Fruit fly (Drosophila melanogaster) whole organism, embryonic: ENCODE results near the gene Sps2.
A peak's percentile ranks its signal among the peaks of the same experiment; 100 is the strongest.

Experiments used
- BtbVII ChIP-seq: fragments of 200-800 bp; sonication (Bioruptor generic); optimal IDR thresholded peaks from 3 replicates; lab custom pipeline; 2017; ENCODE audit warnings: missing biosample characterization, mild to moderate bottlenecking, missing genetic modification characterization
- CG10462 ChIP-seq: fragments of 200-800 bp; sonication (Bioruptor generic); optimal IDR thresholded peaks from 2 replicates; lab custom pipeline; 2016; ENCODE audit warnings: missing biosample characterization, missing genetic modification characterization
- CG10654 ChIP-seq: fragments of 200-800 bp; sonication (Bioruptor generic); optimal IDR thresholded peaks from 2 replicates; lab custom pipeline; 2016; ENCODE audit warnings: missing biosample characterization, missing genetic modification characterization
- CG11093 ChIP-seq: fragments of 200-800 bp; sonication (Bioruptor generic); IDR thresholded peaks from 3 replicates; pipeline ENCODE4 v1.3.6; 2022; ENCODE audit warnings: missing biosample characterization, missing genetic modification characterization
- CG11696 ChIP-seq: fragments of 200-800 bp; sonication (Bioruptor generic); IDR thresholded peaks from 2 replicates; pipeline ENCODE4 v1.3.6; 2022; ENCODE audit warnings: missing biosample characterization, missing genetic modification characterization
- CG13123 ChIP-seq: fragments of 200-800 bp; sonication (Bioruptor generic); optimal IDR thresholded peaks from 2 replicates; lab custom pipeline; 2016; ENCODE audit warnings: missing biosample characterization, missing genetic modification characterization
- CG1647 ChIP-seq: fragments of 200-800 bp; sonication (Bioruptor generic); optimal IDR thresholded peaks from 3 replicates; lab custom pipeline; 2016; ENCODE audit warnings: missing biosample characterization, missing genetic modification characterization
- CG18011 ChIP-seq: fragments of 200-800 bp; sonication (Bioruptor generic); optimal IDR thresholded peaks from 2 replicates; lab custom pipeline; 2017; ENCODE audit warnings: missing biosample characterization, missing genetic modification characterization, mild to moderate bottlenecking, moderate library complexity, missing genotype
- CG2712 ChIP-seq: fragments of 200-800 bp; optimal IDR thresholded peaks from 3 replicates; lab custom pipeline; 2019; ENCODE audit warnings: missing biosample characterization, mild to moderate bottlenecking, missing genetic modification characterization, moderate library complexity
- CG3065 ChIP-seq: fragments of 200-800 bp; sonication (Bioruptor generic); optimal IDR thresholded peaks from 2 replicates; lab custom pipeline; 2016; ENCODE audit warnings: missing biosample characterization, missing genetic modification characterization
- CG31224 ChIP-seq: fragments of 200-800 bp; sonication (Bioruptor generic); IDR thresholded peaks from 2 replicates; pipeline ENCODE4 v1.3.6; 2022; ENCODE audit warnings: missing biosample characterization, missing genetic modification characterization
- CG31365 ChIP-seq: fragments of 200-800 bp; sonication (Bioruptor generic); optimal IDR thresholded peaks from 2 replicates; lab custom pipeline; 2018; ENCODE audit warnings: missing biosample characterization, mild to moderate bottlenecking, missing genetic modification characterization
- CG31388 ChIP-seq: fragments of 200-800 bp; sonication (Bioruptor generic); optimal IDR thresholded peaks from 2 replicates; lab custom pipeline; 2016; ENCODE audit warnings: missing biosample characterization, missing genetic modification characterization
- CG32532 ChIP-seq: fragments of 200-800 bp; sonication (Bioruptor generic); IDR thresholded peaks from 2 replicates; pipeline ENCODE4 v1.3.6; 2022; ENCODE audit warnings: missing biosample characterization, missing genetic modification characterization
- CG34422 ChIP-seq: fragments of 200-800 bp; sonication (Bioruptor generic); IDR thresholded peaks from 3 replicates; pipeline ENCODE4 v1.3.6; 2022; ENCODE audit warnings: missing biosample characterization, missing genetic modification characterization
- CG43689 ChIP-seq: fragments of 200-800 bp; sonication (Bioruptor generic); IDR thresholded peaks from 2 replicates; pipeline ENCODE4 v1.3.6; 2022; ENCODE audit warnings: missing biosample characterization, missing genetic modification characterization
- CG4707 ChIP-seq: fragments of 200-800 bp; sonication (Bioruptor generic); optimal IDR thresholded peaks from 2 replicates; lab custom pipeline; 2018; ENCODE audit warnings: missing biosample characterization, mild to moderate bottlenecking, missing genetic modification characterization, moderate library complexity
- CG5180 ChIP-seq: fragments of 200-800 bp; sonication (Bioruptor generic); optimal IDR thresholded peaks from 3 replicates; lab custom pipeline; 2017; ENCODE audit warnings: missing biosample characterization, missing genetic modification characterization, mild to moderate bottlenecking, moderate library complexity, missing genetic modification reagents
- CG6854 ChIP-seq: fragments of 200-800 bp; sonication (Bioruptor generic); optimal IDR thresholded peaks from 3 replicates; lab custom pipeline; 2017; ENCODE audit warnings: missing biosample characterization, mild to moderate bottlenecking, missing genetic modification characterization
- CG7556 ChIP-seq: fragments of 200-800 bp; sonication (Bioruptor generic); optimal IDR thresholded peaks from 2 replicates; lab custom pipeline; 2017; ENCODE audit warnings: missing biosample characterization, mild to moderate bottlenecking, missing genetic modification characterization
- CG7786 ChIP-seq: fragments of 200-800 bp; sonication (Bioruptor generic); optimal IDR thresholded peaks from 2 replicates; lab custom pipeline; 2016; ENCODE audit warnings: missing biosample characterization, missing genetic modification characterization
- CTCF ChIP-seq: fragments of 200-800 bp; sonication (Bioruptor generic); optimal IDR thresholded peaks from 2 replicates; lab custom pipeline; 2017; ENCODE audit warnings: missing biosample characterization, mild to moderate bottlenecking, missing genetic modification characterization, moderate library complexity
- ERR ChIP-seq: fragments of 200-800 bp; sonication (Bioruptor generic); optimal IDR thresholded peaks from 2 replicates; lab custom pipeline; 2016; ENCODE audit warnings: missing biosample characterization, missing genetic modification characterization
- HLH54F ChIP-seq: fragments of 200-800 bp; sonication (Bioruptor generic); optimal IDR thresholded peaks from 3 replicates; lab custom pipeline; 2016; ENCODE audit warnings: missing biosample characterization, missing genetic modification characterization
- Hey ChIP-seq: fragments of 200-800 bp; sonication (Bioruptor generic); optimal IDR thresholded peaks from 3 replicates; lab custom pipeline; 2018; ENCODE audit warnings: missing biosample characterization, mild to moderate bottlenecking, missing genetic modification characterization
- Lhr ChIP-seq: fragments of 200-800 bp; sonication (Bioruptor generic); optimal IDR thresholded peaks from 3 replicates; lab custom pipeline; 2017; ENCODE audit warnings: mild to moderate bottlenecking, missing biosample characterization, missing genetic modification reagents, missing genetic modification characterization
- MBD-R2 ChIP-seq: fragments of 200-800 bp; sonication (Bioruptor generic); IDR thresholded peaks from 2 replicates; pipeline ENCODE4 v1.3.6; 2022; ENCODE audit warnings: missing biosample characterization, missing genetic modification characterization
- MTF-1 ChIP-seq: fragments of 200-800 bp; sonication (Bioruptor generic); optimal IDR thresholded peaks from 2 replicates; lab custom pipeline; 2018; ENCODE audit warnings: missing biosample characterization, mild to moderate bottlenecking, missing genetic modification characterization, borderline replicate concordance
- Mrtf ChIP-seq: fragments of 200-800 bp; sonication (Bioruptor generic); IDR thresholded peaks from 3 replicates; pipeline ENCODE4 v1.3.6; 2022; ENCODE audit warnings: missing biosample characterization, missing genetic modification characterization
- NfI ChIP-seq: fragments of 200-800 bp; sonication (Bioruptor generic); optimal IDR thresholded peaks from 3 replicates; lab custom pipeline; 2018; ENCODE audit warnings: missing biosample characterization, mild to moderate bottlenecking, missing genetic modification characterization, moderate library complexity
- Pdp1 ChIP-seq, 2 experiments: fragments of 200-800 bp; sonication (Bioruptor generic); optimal IDR thresholded peaks; 3 replicates each; lab custom pipeline; 2016; ENCODE audit warnings: missing biosample characterization in 2 of 2, missing genetic modification characterization in 2 of 2, mild to moderate bottlenecking in 1 of 2, moderate library complexity in 1 of 2
- Taf1 ChIP-seq: fragments of 200-800 bp; sonication (Bioruptor generic); IDR thresholded peaks from 2 replicates; pipeline ENCODE4 v1.3.6; 2022; ENCODE audit warnings: missing biosample characterization, missing genetic modification characterization
- amos ChIP-seq: fragments of 200-800 bp; sonication (Bioruptor generic); IDR thresholded peaks from 2 replicates; pipeline ENCODE4 v1.3.6; 2022; ENCODE audit warnings: missing biosample characterization, missing genetic modification characterization; ENCODE audit not compliant: partially characterized antibody
- bowl ChIP-seq: fragments of 200-800 bp; sonication (Bioruptor generic); IDR thresholded peaks from 2 replicates; pipeline ENCODE4 v1.3.6; 2022; ENCODE audit warnings: missing biosample characterization, missing genetic modification characterization
- cg ChIP-seq: fragments of 200-800 bp; sonication (Bioruptor generic); optimal IDR thresholded peaks from 3 replicates; lab custom pipeline; 2019; ENCODE audit warnings: missing biosample characterization, mild to moderate bottlenecking, missing genetic modification characterization, moderate library complexity
- chm ChIP-seq: fragments of 200-800 bp; sonication (Bioruptor generic); IDR thresholded peaks from 2 replicates; pipeline ENCODE4 v1.3.6; 2022; ENCODE audit warnings: missing biosample characterization, missing genetic modification characterization
- dysf ChIP-seq: fragments of 200-800 bp; sonication (Bioruptor generic); IDR thresholded peaks from 3 replicates; pipeline ENCODE4 v1.3.6; 2022; ENCODE audit warnings: missing biosample characterization, missing genetic modification characterization
- ems ChIP-seq: fragments of 200-800 bp; sonication (Bioruptor generic); optimal IDR thresholded peaks from 3 replicates; lab custom pipeline; 2016; ENCODE audit warnings: missing biosample characterization, missing genetic modification characterization
- ftz-f1 ChIP-seq: fragments of 200-800 bp; sonication (Bioruptor generic); optimal IDR thresholded peaks from 2 replicates; lab custom pipeline; 2016; ENCODE audit warnings: missing biosample characterization, missing genetic modification characterization
- gt ChIP-seq: fragments of 200-800 bp; sonication (Bioruptor generic); IDR thresholded peaks from 2 replicates; pipeline ENCODE4 v1.3.6; 2022; ENCODE audit warnings: missing biosample characterization, missing genetic modification characterization
- hth ChIP-seq: fragments of >200 bp; optimal IDR thresholded peaks from 2 replicates; lab custom pipeline; 2017; ENCODE audit warnings: inconsistent platforms
- kah ChIP-seq: fragments of 200-800 bp; sonication (Bioruptor generic); optimal IDR thresholded peaks from 2 replicates; lab custom pipeline; 2018; ENCODE audit warnings: missing biosample characterization, mild to moderate bottlenecking, missing genetic modification characterization
- kay ChIP-seq: fragments of 200-800 bp; sonication (Bioruptor generic); optimal IDR thresholded peaks from 2 replicates; lab custom pipeline; 2016; ENCODE audit warnings: missing biosample characterization, missing genetic modification characterization
- lab ChIP-seq: fragments of 200-800 bp; sonication (Bioruptor generic); optimal IDR thresholded peaks from 3 replicates; lab custom pipeline; 2017; ENCODE audit warnings: missing biosample characterization, missing genetic modification characterization, mild to moderate bottlenecking, moderate library complexity, missing genetic modification reagents
- lmd ChIP-seq: fragments of 200-800 bp; sonication (Bioruptor generic); IDR thresholded peaks from 2 replicates; pipeline ENCODE4 v1.3.6; 2022; ENCODE audit warnings: missing biosample characterization, missing genetic modification characterization
- nerfin-1 ChIP-seq: fragments of 200-800 bp; sonication (Bioruptor generic); optimal IDR thresholded peaks from 3 replicates; lab custom pipeline; 2019; ENCODE audit warnings: missing biosample characterization, mild to moderate bottlenecking, missing genetic modification characterization, moderate library complexity
- nmo ChIP-seq: fragments of 200-800 bp; sonication (Bioruptor generic); optimal IDR thresholded peaks from 2 replicates; lab custom pipeline; 2018; ENCODE audit warnings: missing biosample characterization, mild to moderate bottlenecking, missing genetic modification characterization, moderate library complexity
- org-1 ChIP-seq: fragments of 200-800 bp; sonication (Bioruptor generic); optimal IDR thresholded peaks from 2 replicates; lab custom pipeline; 2017; ENCODE audit warnings: missing biosample characterization, missing genetic modification characterization
- sd ChIP-seq: fragments of 200-800 bp; sonication (Bioruptor generic); optimal IDR thresholded peaks from 3 replicates; lab custom pipeline; 2018; ENCODE audit warnings: missing biosample characterization, mild to moderate bottlenecking, missing genetic modification characterization, moderate library complexity
- sug ChIP-seq: fragments of 200-800 bp; optimal IDR thresholded peaks from 2 replicates; lab custom pipeline; 2019; ENCODE audit warnings: missing biosample characterization, mild to moderate bottlenecking, missing genetic modification characterization, moderate library complexity
- tx ChIP-seq: fragments of 200-800 bp; sonication (Bioruptor generic); optimal IDR thresholded peaks from 2 replicates; lab custom pipeline; 2016; ENCODE audit warnings: missing biosample characterization, missing genetic modification characterization
- zen2 ChIP-seq: fragments of 200-800 bp; sonication (Bioruptor generic); IDR thresholded peaks from 3 replicates; pipeline ENCODE4 v1.3.6; 2022; ENCODE audit warnings: missing biosample characterization, missing genetic modification characterization; ENCODE audit not compliant: partially characterized antibody

Gene Sps2

dm6 chr2L:10356508-10356907, 14.1 kb downstream of the Sps2 start, which contains the start of the genes CtsL4 and ClpP (continued):
- TF ChIP-seq CG3065 (no peak), Lhr (peak; percentile 62), CG10654 (GFP tag; lab: Kevin White, UChicago) (peak; percentile 4), ERR (GFP tag; lab: Kevin White, UChicago) (no peak), BtbVII (GFP tag; lab: Kevin White, UChicago) (no peak), CG6854 (GFP tag; lab: Kevin White, UChicago) (no peak), NfI (peak; percentile 18), dysf (GFP tag; lab: Robert Waterston, UW) (peak; percentile 50; the same call in 2 of the 3 replicates), CG4707 (GFP tag; lab: Kevin White, UChicago) (no peak), CG13123 (GFP tag; lab: Kevin White, UChicago) (no peak), Hey (no peak), tx (GFP tag; lab: Kevin White, UChicago) (peak; percentile 13), CG43689 (no peak), CG2712 (tag; lab: Kevin White, UChicago) (peak; percentile 55), cg (GFP tag; lab: Kevin White, UChicago) (no peak), chm (GFP tag; lab: Robert Waterston, UW) (peak; percentile 64; the same call in 1 of the 2 replicates), HLH54F (GFP tag; lab: Kevin White, UChicago) (peak; percentile 34), nerfin-1 (tag; lab: Kevin White, UChicago) (peak; percentile 56), hth (no peak), CG31224 (GFP tag; lab: Robert Waterston, UW) (no peak), CG11696 (no peak), MBD-R2 (GFP tag; lab: Robert Waterston, UW) (peak; percentile 95), CG31388 (no peak), CG7786 (peak; percentile 11), lab (GFP tag; lab: Kevin White, UChicago) (no peak), CG11093 (GFP tag; lab: Robert Waterston, UW) (no peak), kay (GFP tag; lab: Kevin White, UChicago) (peak; percentile 13), CG7556 (GFP tag; lab: Kevin White, UChicago) (no peak), MTF-1 (no peak), CG5180 (GFP tag; lab: Kevin White, UChicago) (no peak), CG1647 (GFP tag; lab: Kevin White, UChicago) (no peak), CG18011 (no peak), Taf1 (GFP tag; lab: Robert Waterston, UW) (no peak), sug (tag; lab: Kevin White, UChicago) (no peak), CG31365 (tag; lab: Kevin White, UChicago) (no peak), CG34422 (GFP tag; lab: Robert Waterston, UW) (peak; percentile 65; the same call in 1 of the 3 replicates), Mrtf (GFP tag; lab: Robert Waterston, UW) (peak; percentile 39; the same call in 1 of the 3 replicates), org-1 (GFP tag; lab: Kevin White, UChicago) (no peak), gt (no peak), sd (tag; lab: Kevin White, UChicago) (no peak), lmd (GFP tag; lab: Robert Waterston, UW) (no peak), ems (GFP tag; lab: Kevin White, UChicago) (no peak), kah (GFP tag; lab: Kevin White, UChicago) (no peak), zen2 (GFP tag; lab: Robert Waterston, UW) (no peak), nmo (GFP tag; lab: Kevin White, UChicago) (peak; percentile 64), Pdp1 (GFP tag; optimal IDR thresholded peaks at IDR 0.05; lab: Kevin White, UChicago) (peak; percentile 29 to 97), CTCF (no peak), CG32532 (peak; percentile 34), ftz-f1 (GFP tag; lab: Kevin White, UChicago) (no peak), amos (GFP tag; lab: Robert Waterston, UW) (no peak), CG10462 (GFP tag; lab: Kevin White, UChicago) (no peak), bowl (GFP tag; lab: Robert Waterston, UW) (no peak)
